Worm (Caenorhabditis elegans): ENCODE measurements around the gene B0228.8.

DNA sequence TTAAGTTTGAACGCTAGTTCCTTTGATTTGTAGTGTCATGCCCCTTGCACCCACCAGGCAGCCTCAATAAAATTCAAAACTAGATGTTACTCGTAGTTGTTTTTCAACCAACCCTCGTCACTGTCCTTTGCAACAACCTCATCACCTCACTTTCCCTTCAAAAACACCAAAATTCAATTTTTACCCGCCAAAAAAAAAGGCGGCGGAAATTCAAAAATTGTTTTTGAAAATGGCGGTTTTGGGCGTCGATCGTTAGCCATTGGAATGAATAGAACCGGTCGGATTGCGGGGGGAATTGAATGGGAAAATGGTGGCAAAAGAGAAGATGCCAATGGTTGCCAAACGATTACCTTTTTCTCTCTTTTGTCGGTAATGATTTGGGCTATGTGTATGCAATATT lies 44.7 kb upstream of the B0228.8 start:
- TF ChIP-seq tab-1 (GFP tag; IDR thresholded peaks at IDR 0.05) (no peak), cog-1 (tag; optimal IDR thresholded peaks at IDR 0.05) (no peak), klf-2 (GFP tag; conservative IDR thresholded peaks at IDR 0.05) (no peak)
